Worm (Caenorhabditis elegans) whole organism, L4 larva: ENCODE measurements around the gene K03B4.6.

Experiments used
- D1046.2 ChIP-seq: fragments of 200-800 bp; sonication (Bioruptor generic); IDR thresholded peaks from 2 replicates; pipeline ENCODE4 v1.3.6; 2022; ENCODE audit warnings: missing genetic modification characterization, missing compliant biosample characterization
- F44E2.7 ChIP-seq: fragments of 200-800 bp; sonication (Bioruptor generic); IDR thresholded peaks from 2 replicates; pipeline ENCODE4 v2.1.2; 2022; ENCODE audit warnings: missing genetic modification characterization, missing compliant biosample characterization
- T20F7.1 ChIP-seq: fragments of 200-800 bp; sonication (Bioruptor generic); optimal IDR thresholded peaks from 2 replicates; lab custom pipeline; 2018; ENCODE audit warnings: mild to moderate bottlenecking, missing genetic modification characterization, missing compliant biosample characterization
- T26A8.4 ChIP-seq: fragments of 200-800 bp; sonication (Bioruptor generic); IDR thresholded peaks from 2 replicates; pipeline ENCODE4 v1.3.6; 2022; ENCODE audit warnings: missing genetic modification characterization, missing compliant biosample characterization
- Y48G9A.11 ChIP-seq: fragments of 200-800 bp; sonication (Bioruptor generic); IDR thresholded peaks from 2 replicates; pipeline ENCODE4 v1.3.6; 2022; ENCODE audit warnings: missing genetic modification reagents, missing genetic modification characterization, missing compliant biosample characterization
- Y5F2A.4 ChIP-seq: fragments of 200-800 bp; sonication (Bioruptor generic); optimal IDR thresholded peaks from 2 replicates; lab custom pipeline; 2018; ENCODE audit warnings: mild to moderate bottlenecking, missing genetic modification characterization, missing compliant biosample characterization
- Y75B8A.6 ChIP-seq: fragments of 200-800 bp; sonication (Bioruptor generic); IDR thresholded peaks from 2 replicates; pipeline ENCODE4 v1.3.6; 2022; ENCODE audit warnings: missing genetic modification reagents, missing genetic modification characterization, missing compliant biosample characterization
- ZK546.5 ChIP-seq, 2 experiments: sonication (generic microtip); optimal IDR thresholded peaks; 2 replicates each; lab custom pipeline; 2017; ENCODE audit warnings: missing biosample characterization in 2 of 2, missing genetic modification characterization in 2 of 2
- aha-1 ChIP-seq: fragments of 150-350 bp; peaks from one replicate; lab custom pipeline; 2014; ENCODE audit warnings: missing biosample characterization, missing genetic modification characterization
- aly-2 ChIP-seq: sonication (generic microtip); optimal IDR thresholded peaks from 2 replicates; lab custom pipeline; 2018; ENCODE audit warnings: missing biosample characterization, missing genetic modification characterization
- ama-1 ChIP-seq: fragments of 150-350 bp; optimal IDR thresholded peaks from 2 replicates; lab custom pipeline; 2014; ENCODE audit warnings: inconsistent platforms, mixed read lengths
- ceh-62 ChIP-seq: sonication (generic microtip); optimal IDR thresholded peaks from 2 replicates; lab custom pipeline; 2017; ENCODE audit warnings: missing biosample characterization, missing genetic modification characterization
- ceh-82 ChIP-seq: sonication (generic microtip); optimal IDR thresholded peaks from 2 replicates; lab custom pipeline; 2017; ENCODE audit warnings: missing biosample characterization, missing genetic modification characterization
- ctbp-1 ChIP-seq: fragments of 200-800 bp; sonication (Bioruptor generic); IDR thresholded peaks from 2 replicates; pipeline ENCODE4 v1.3.6; 2022; ENCODE audit warnings: missing genetic modification reagents, missing genetic modification characterization, missing compliant biosample characterization
- daf-16 ChIP-seq, 3 experiments: sonication (generic microtip); optimal IDR thresholded peaks; 2 replicates each; lab custom pipeline; 2016 to 2017; ENCODE audit warnings: missing genetic modification characterization in 3 of 3, missing genetic modification reagents in 3 of 3, mild to moderate bottlenecking in 2 of 3, missing compliant biosample characterization in 2 of 3, missing biosample characterization in 1 of 3, moderate library complexity in 1 of 3
- daf-8 ChIP-seq: fragments of 200-800 bp; sonication (Bioruptor generic); IDR thresholded peaks from 2 replicates; pipeline ENCODE4 v1.3.6; 2022; ENCODE audit warnings: missing genetic modification characterization, missing compliant biosample characterization
- dmd-6 ChIP-seq: fragments of 200-800 bp; sonication (Bioruptor generic); IDR thresholded peaks from 2 replicates; pipeline ENCODE4 v1.3.6; 2022; ENCODE audit warnings: missing genetic modification reagents, missing genetic modification characterization, missing compliant biosample characterization
- dmd-9 ChIP-seq: fragments of 200-800 bp; sonication (Bioruptor generic); IDR thresholded peaks from 2 replicates; pipeline ENCODE4 v1.3.6; 2022; ENCODE audit warnings: missing genetic modification reagents, missing genetic modification characterization, missing compliant biosample characterization
- dpl-1 ChIP-seq: fragments of 150-350 bp; optimal IDR thresholded peaks from 2 replicates; lab custom pipeline; 2014; ENCODE audit warnings: missing biosample characterization, missing genetic modification reagents, missing genetic modification characterization
- gei-8 ChIP-seq: fragments of 200-800 bp; sonication (Bioruptor generic); optimal IDR thresholded peaks from 2 replicates; lab custom pipeline; 2018; ENCODE audit warnings: mild to moderate bottlenecking, missing genetic modification characterization, missing compliant biosample characterization
- lim-7 ChIP-seq: fragments of 200-800 bp; sonication (Bioruptor generic); IDR thresholded peaks from 2 replicates; pipeline ENCODE4 v1.3.6; 2022; ENCODE audit warnings: missing genetic modification characterization, missing compliant biosample characterization
- lin-13 ChIP-seq: fragments of 150-350 bp; optimal IDR thresholded peaks from 2 replicates; lab custom pipeline; 2014; ENCODE audit warnings: missing biosample characterization, missing genetic modification reagents, missing genetic modification characterization
- lin-15B ChIP-seq: fragments of 150-350 bp; sonication (generic microtip); optimal IDR thresholded peaks from 3 replicates; lab custom pipeline; 2014; ENCODE audit warnings: missing biosample characterization, missing genetic modification characterization
- lin-29 ChIP-seq: fragments of 200-800 bp; sonication (Bioruptor generic); IDR thresholded peaks from 2 replicates; pipeline ENCODE4 v1.3.6; 2022; ENCODE audit warnings: missing genetic modification reagents, missing genetic modification characterization, missing compliant biosample characterization
- lin-39 ChIP-seq: fragments of 150-350 bp; optimal IDR thresholded peaks from 2 replicates; lab custom pipeline; 2014; ENCODE audit warnings: missing biosample characterization, missing genetic modification reagents, missing genetic modification characterization
- lir-3 ChIP-seq: sonication (generic microtip); optimal IDR thresholded peaks from 2 replicates; lab custom pipeline; 2016; ENCODE audit warnings: mild to moderate bottlenecking, missing genetic modification characterization, missing compliant biosample characterization
- lsy-2 ChIP-seq, 2 experiments: fragments of 150-350 bp in 1 of 2; sonication (generic microtip) in 1 of 2; optimal IDR thresholded peaks; 2 replicates each; lab custom pipeline; 2014 to 2017; ENCODE audit warnings: missing biosample characterization in 2 of 2, missing genetic modification characterization in 2 of 2
- madf-5 ChIP-seq, 2 experiments: fragments of 200-800 bp; sonication (Bioruptor generic); IDR thresholded peaks; 2 replicates each; pipeline ENCODE4 v1.3.6; 2022; ENCODE audit warnings: missing compliant biosample characterization in 2 of 2, missing genetic modification characterization in 2 of 2
- madf-9 ChIP-seq: fragments of 200-800 bp; sonication (Bioruptor generic); conservative IDR thresholded peaks from 2 replicates; pipeline ENCODE4 v1.3.6; 2022; ENCODE audit warnings: missing genetic modification reagents, missing genetic modification characterization, missing compliant biosample characterization
- mdl-1 ChIP-seq, 2 experiments: fragments of 150-350 bp in 1 of 2; sonication (generic microtip) in 1 of 2; optimal IDR thresholded peaks; 2 replicates each; lab custom pipeline; 2014 to 2017; ENCODE audit warnings: missing biosample characterization in 2 of 2, missing genetic modification characterization in 2 of 2
- mep-1 ChIP-seq: fragments of 150-350 bp; sonication (generic microtip); optimal IDR thresholded peaks from 3 replicates; lab custom pipeline; 2014; ENCODE audit warnings: missing biosample characterization, missing genetic modification characterization
- mxl-3 ChIP-seq: fragments of 200-800 bp; sonication (Bioruptor generic); optimal IDR thresholded peaks from 2 replicates; lab custom pipeline; 2018; ENCODE audit warnings: mild to moderate bottlenecking, missing genetic modification characterization, missing compliant biosample characterization
- nhr-102 ChIP-seq: sonication (generic microtip); optimal IDR thresholded peaks from 2 replicates; lab custom pipeline; 2016; ENCODE audit warnings: mild to moderate bottlenecking, missing genetic modification characterization, moderate library complexity, missing compliant biosample characterization
- nhr-42 ChIP-seq: fragments of 200-800 bp; sonication (Bioruptor generic); IDR thresholded peaks from 2 replicates; pipeline ENCODE4 v1.3.6; 2022; ENCODE audit warnings: missing genetic modification characterization, missing compliant biosample characterization
- nhr-76 ChIP-seq: fragments of 150-350 bp; optimal IDR thresholded peaks from 2 replicates; lab custom pipeline; 2014; ENCODE audit warnings: missing biosample characterization, missing genetic modification characterization
- pha-4 ChIP-seq, 2 experiments: fragments of 150-350 bp in 1 of 2; fragments of 200-800 bp in 1 of 2; sonication (Bioruptor generic) in 1 of 2; IDR thresholded peaks in 1 of 2; optimal IDR thresholded peaks in 1 of 2; 2 replicates each; pipeline versions ENCODE4 v1.3.6 to Lab custom; 2014 to 2022; ENCODE audit warnings: missing genetic modification characterization in 2 of 2, missing genetic modification reagents in 2 of 2, missing biosample characterization in 1 of 2, missing compliant biosample characterization in 1 of 2
- pqm-1 ChIP-seq: sonication (generic microtip); optimal IDR thresholded peaks from 2 replicates; lab custom pipeline; 2017; ENCODE audit warnings: missing biosample characterization, missing genetic modification characterization
- saeg-2 ChIP-seq: fragments of 200-800 bp; sonication (Bioruptor generic); IDR thresholded peaks from 2 replicates; pipeline ENCODE4 v1.3.6; 2022; ENCODE audit warnings: missing genetic modification reagents, missing genetic modification characterization, missing compliant biosample characterization
- sdz-12 ChIP-seq: fragments of 200-800 bp; sonication (Bioruptor generic); optimal IDR thresholded peaks from 2 replicates; lab custom pipeline; 2018; ENCODE audit warnings: mild to moderate bottlenecking, missing genetic modification characterization, missing compliant biosample characterization
- set-16 ChIP-seq: fragments of 200-800 bp; sonication (Bioruptor generic); IDR thresholded peaks from 2 replicates; pipeline ENCODE4 v1.3.6; 2022; ENCODE audit warnings: missing genetic modification reagents, missing genetic modification characterization, missing compliant biosample characterization
- skn-1 ChIP-seq: fragments of 150-350 bp; optimal IDR thresholded peaks from 2 replicates; lab custom pipeline; 2014; ENCODE audit warnings: missing biosample characterization, missing genetic modification characterization
- spr-3 ChIP-seq: fragments of 200-800 bp; sonication (Bioruptor generic); optimal IDR thresholded peaks from 2 replicates; lab custom pipeline; 2018; ENCODE audit warnings: mild to moderate bottlenecking, missing genetic modification characterization, missing compliant biosample characterization
- tra-1 ChIP-seq: fragments of 200-800 bp; sonication (Bioruptor generic); IDR thresholded peaks from 2 replicates; pipeline ENCODE4 v1.3.6; 2022; ENCODE audit warnings: missing genetic modification reagents, missing genetic modification characterization, missing compliant biosample characterization
- unc-39 ChIP-seq: sonication (generic microtip); optimal IDR thresholded peaks from 2 replicates; lab custom pipeline; 2017; ENCODE audit warnings: missing biosample characterization, missing genetic modification characterization
- unc-62 ChIP-seq, 3 experiments: fragments of 150-350 bp in 1 of 3; sonication (generic microtip); optimal IDR thresholded peaks in 2 of 3; peaks in 1 of 3; 1 replicate in 1 of 3; 2 replicates in 2 of 3; lab custom pipeline; 2014 to 2017; ENCODE audit warnings: missing biosample characterization in 3 of 3, missing genetic modification characterization in 3 of 3, missing genetic modification reagents in 3 of 3, missing genotype in 1 of 3
- zfp-2 ChIP-seq: sonication (generic microtip); optimal IDR thresholded peaks from 2 replicates; lab custom pipeline; 2016; ENCODE audit warnings: mild to moderate bottlenecking, missing genetic modification characterization, missing compliant biosample characterization
- ztf-11 ChIP-seq: fragments of 150-350 bp; optimal IDR thresholded peaks from 2 replicates; lab custom pipeline; 2014; ENCODE audit warnings: missing biosample characterization, missing genetic modification characterization

Gene K03B4.6

DNA sequence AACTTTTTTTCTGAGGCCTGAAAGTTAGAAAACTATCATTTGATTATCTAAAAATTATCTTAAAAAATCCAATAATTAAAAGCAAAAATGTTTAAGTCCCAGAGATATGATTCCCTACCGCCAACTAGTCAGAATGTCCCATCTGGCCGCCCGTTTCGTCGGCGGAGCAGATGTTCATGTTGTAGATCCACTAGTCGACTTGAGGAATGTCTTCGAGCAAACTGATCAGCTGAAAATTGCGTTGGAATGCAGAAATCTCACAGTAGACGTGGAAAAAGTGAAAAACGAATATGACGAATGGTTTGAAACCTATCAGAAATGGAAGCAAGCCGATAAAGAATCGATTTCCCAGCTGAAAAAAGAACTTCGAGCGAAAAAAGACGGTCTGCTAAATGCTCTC lies 13.2 kb upstream of the K03B4.6 start, which contains the start of gene K03B4.1:
TSS of gene K03B4.1 (plus strand) at position 97 of the 400 bp plus-strand sequence.
- TF ChIP-seq T20F7.1 (GFP tag; lab: Kevin White, UChicago) (no peak), sdz-12 (GFP tag; lab: Kevin White, UChicago) (peak; percentile 72), zfp-2 (tag; lab: Kevin White, UChicago) (no peak), lsy-2 (tag; optimal IDR thresholded peaks at IDR 0.05; lab: Kevin White, UChicago) (peak in 1 of 2 experiments; percentile 14), nhr-102 (tag; lab: Kevin White, UChicago) (peak; percentile 11), T26A8.4 (GFP tag; lab: Robert Waterston, UW) (peak; percentile 30; the same call in 1 of the 2 replicates), skn-1 (no peak), lin-13 (GFP tag; lab: Kevin White, UChicago) (no peak), ama-1 (lab: Kevin White, UChicago) (peak; percentile 42), spr-3 (GFP tag; lab: Kevin White, UChicago) (no peak), daf-8 (GFP tag; lab: Robert Waterston, UW) (no peak), saeg-2 (GFP tag; lab: Robert Waterston, UW) (0 out of 2 replicates have a peak, but pooled peaks have one; percentile 30)

DNA sequence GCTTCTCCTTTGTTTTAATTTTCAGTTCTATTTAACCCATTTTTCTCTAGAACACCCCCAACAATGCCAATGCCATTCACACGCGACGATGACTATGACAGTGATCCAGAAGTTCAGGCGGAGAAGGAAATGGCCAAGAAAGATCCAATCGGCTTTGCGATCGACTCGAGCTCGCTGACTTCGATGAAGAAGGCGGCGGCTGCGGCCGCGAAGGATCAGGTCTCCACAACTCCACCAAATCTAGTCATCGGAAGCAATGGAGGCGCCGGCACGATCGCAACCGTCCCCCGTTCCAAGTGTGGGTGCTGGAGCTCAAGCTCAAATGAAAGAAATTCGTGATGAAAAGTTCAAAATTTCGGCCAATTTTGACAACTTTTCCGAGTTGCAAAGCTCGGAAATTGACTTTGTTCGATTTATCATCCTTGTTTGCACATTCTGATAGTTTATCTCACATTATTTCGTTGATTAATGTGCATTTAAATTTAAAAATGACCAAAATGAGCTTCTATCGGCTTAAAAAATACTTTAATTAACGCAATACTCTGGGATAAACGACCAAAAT lies 12.0 kb upstream of the K03B4.6 start, which contains the start of gene K03B4.2:
TSS of gene K03B4.2 (plus strand) at position 51 of the 562 bp plus-strand sequence.
- TF ChIP-seq lin-15B (tag; lab: Kevin White, UChicago) (no peak), ZK546.5 (tag; optimal IDR thresholded peaks at IDR 0.05; lab: Kevin White, UChicago) (no peak), ceh-82 (no peak), tra-1 (GFP tag; lab: Robert Waterston, UW) (no peak), mep-1 (tag; lab: Kevin White, UChicago) (no peak), Y5F2A.4 (GFP tag; lab: Kevin White, UChicago) (no peak), Y75B8A.6 (GFP tag; lab: Robert Waterston, UW) (no peak), aly-2 (tag; lab: Kevin White, UChicago) (no peak), spr-3 (GFP tag; lab: Kevin White, UChicago) (no peak), lin-29 (no peak), mxl-3 (no peak), pqm-1 (tag; lab: Kevin White, UChicago) (no peak), pha-4 (GFP tag; IDR thresholded peaks at IDR 0.05; lab: Robert Waterston, UW) (no peak), pha-4 (tag; optimal IDR thresholded peaks at IDR 0.05; lab: Kevin White, UChicago) (no peak), nhr-42 (GFP tag; lab: Robert Waterston, UW) (no peak), madf-9 (GFP tag; lab: Robert Waterston, UW) (no peak), skn-1 (no peak), dpl-1 (GFP tag; lab: Kevin White, UChicago) (no peak), lin-13 (GFP tag; lab: Kevin White, UChicago) (no peak), lin-39 (tag; lab: Kevin White, UChicago) (no peak), ama-1 (lab: Kevin White, UChicago) (peak; percentile 5), dmd-9 (no peak), unc-39 (tag; lab: Kevin White, UChicago) (no peak), set-16 (GFP tag; lab: Robert Waterston, UW) (peak; percentile 86), lim-7 (GFP tag; lab: Robert Waterston, UW) (peak; percentile 55), lir-3 (tag; lab: Kevin White, UChicago) (no peak), aha-1 (peak; percentile 94), daf-16 (GFP tag; optimal IDR thresholded peaks at IDR 0.05; lab: Kevin White, UChicago) (no peak), daf-16 (tag; optimal IDR thresholded peaks at IDR 0.05; lab: Kevin White, UChicago) (peak; percentile 19), D1046.2 (0 out of 2 replicates have a peak, but pooled peaks have one; percentile 48), ctbp-1 (GFP tag; lab: Robert Waterston, UW) (no peak), nhr-76 (tag; lab: Kevin White, UChicago) (no peak), gei-8 (GFP tag; lab: Kevin White, UChicago) (no peak), T20F7.1 (GFP tag; lab: Kevin White, UChicago) (no peak), ceh-62 (tag; lab: Kevin White, UChicago) (no peak), mdl-1 (tag; optimal IDR thresholded peaks at IDR 0.05; lab: Kevin White, UChicago) (no peak), nhr-102 (tag; lab: Kevin White, UChicago) (no peak), Y48G9A.11 (GFP tag; lab: Robert Waterston, UW) (peak; percentile 66; the same call in 1 of the 2 replicates), unc-62 (GFP tag; optimal IDR thresholded peaks at IDR 0.05 in 1 of 2; lab: Kevin White, UChicago) (no peak), unc-62 (tag; optimal IDR thresholded peaks at IDR 0.05; lab: Kevin White, UChicago) (no peak), ztf-11 (no peak), madf-5 (GFP tag; IDR thresholded peaks at IDR 0.05; lab: Robert Waterston, UW) (no peak), dmd-6 (GFP tag; lab: Robert Waterston, UW) (no peak), F44E2.7 (GFP tag; lab: Robert Waterston, UW) (no peak)
